Fruit fly (Drosophila melanogaster): ENCODE results near the gene ro.

Gene ro

dm6 chr3R:26876432-26876831 lies 4.5 kb downstream of the ro start, which contains the start of gene CG5500 (continued):
- peak; percentile 59 for TF ChIP-seq unc-4 (GFP tag; IDR thresholded peaks at IDR 0.05; ENCODE audit: partially characterized antibody)
- peak; percentile 41 for TF ChIP-seq CG8924 (tag; optimal IDR thresholded peaks at IDR 0.05)
- TF ChIP-seq CG1603 (tag; optimal IDR thresholded peaks at IDR 0.05) = peak; percentile 51
- peak; percentile 50 for TF ChIP-seq pzg (GFP tag; optimal IDR thresholded peaks at IDR 0.05)
- peak; percentile 93 for TF ChIP-seq phol (tag; optimal IDR thresholded peaks at IDR 0.05)
- TF ChIP-seq CG8290 (GFP tag; optimal IDR thresholded peaks at IDR 0.05) = peak; percentile 8
- TF ChIP-seq CG8290 (tag; optimal IDR thresholded peaks at IDR 0.05) = peak in 1 of 2 experiments; percentile 32
- TF ChIP-seq Opbp (GFP tag; IDR thresholded peaks at IDR 0.05; ENCODE audit: partially characterized antibody) = peak; percentile 45; the same call in 1 of the 3 replicates
- TF ChIP-seq CG34376 (GFP tag; optimal IDR thresholded peaks at IDR 0.05) = peak; percentile 6
- TF ChIP-seq CG4617 (GFP tag; optimal IDR thresholded peaks at IDR 0.05; ENCODE audit: borderline replicate concordance) = peak; percentile 19
- TF ChIP-seq jing (GFP tag; optimal IDR thresholded peaks at IDR 0.05) = no peak
- TF ChIP-seq CG2712 (tag; optimal IDR thresholded peaks at IDR 0.05) = peak; percentile 2
- TF ChIP-seq Med (GFP tag) = peak; percentile 84
- peak; percentile 57 for TF ChIP-seq Dref (GFP tag; IDR thresholded peaks at IDR 0.05)
- peak; percentile 10; the same call in 3 of the 4 replicates for TF ChIP-seq Dll (GFP tag; IDR thresholded peaks at IDR 0.05; ENCODE audit: partially characterized antibody)
- peak; percentile 29 for TF ChIP-seq CG2678 (tag; optimal IDR thresholded peaks at IDR 0.05)
- TF ChIP-seq MESR4 (GFP tag; optimal IDR thresholded peaks at IDR 0.05) = peak; percentile 52
- peak; percentile 63 for TF ChIP-seq grn (GFP tag; optimal IDR thresholded peaks at IDR 0.05)
- peak; percentile 23 for TF ChIP-seq trem (tag; optimal IDR thresholded peaks at IDR 0.05)
- TF ChIP-seq CG12659 (GFP tag; optimal IDR thresholded peaks at IDR 0.05) = peak; percentile 24
- TF ChIP-seq hbn (GFP tag; IDR thresholded peaks at IDR 0.05; ENCODE audit: partially characterized antibody) = peak; percentile 54
- peak; percentile 26 for TF ChIP-seq PHDP (tag; optimal IDR thresholded peaks at IDR 0.05)
- peak; percentile 29 for TF ChIP-seq gro (GFP tag; optimal IDR thresholded peaks at IDR 0.05)
- peak; percentile 30 for TF ChIP-seq CG17568 (GFP tag; optimal IDR thresholded peaks at IDR 0.05)
- TF ChIP-seq Bgb (GFP tag; IDR thresholded peaks at IDR 0.05; ENCODE audit: partially characterized antibody) = peak; percentile 39; the same call in 1 of the 2 replicates
- TF ChIP-seq Ets97D (GFP tag; optimal IDR thresholded peaks at IDR 0.05) = peak; percentile 13
- no peak for TF ChIP-seq caup (GFP tag; optimal IDR thresholded peaks at IDR 0.05; ENCODE audit: severe bottlenecking)
- no peak for TF ChIP-seq cad (GFP tag; optimal IDR thresholded peaks at IDR 0.05)
- peak; percentile 64 for TF ChIP-seq Dp (GFP tag; optimal IDR thresholded peaks at IDR 0.05)
- TF ChIP-seq Doc3 (GFP tag; IDR thresholded peaks at IDR 0.05; ENCODE audit: partially characterized antibody) = peak; percentile 63
- peak; percentile 6 for TF ChIP-seq CG17829 (tag; optimal IDR thresholded peaks at IDR 0.05)

- TF ChIP-seq MESR4 (GFP tag; optimal IDR thresholded peaks at IDR 0.05) (peak; percentile 97), gcm (GFP tag; optimal IDR thresholded peaks at IDR 0.05) (peak; percentile 48), CG2116 (GFP tag; optimal IDR thresholded peaks at IDR 0.05) (peak; percentile 56), Eip74EF (GFP tag; optimal IDR thresholded peaks at IDR 0.05) (peak in 1 of 2 experiments; percentile 66), CG4328 (GFP tag; optimal IDR thresholded peaks at IDR 0.05) (peak; percentile 39), CG6272 (GFP tag; IDR thresholded peaks at IDR 0.05) (peak; percentile 70), CG3847 (GFP tag; IDR thresholded peaks at IDR 0.05) (peak; percentile 74), Abd-B (GFP tag; optimal IDR thresholded peaks at IDR 0.05) (no peak), CG11085 (GFP tag; IDR thresholded peaks at IDR 0.05) (peak; percentile 61; the same call in 1 of the 2 replicates), crp (GFP tag; optimal IDR thresholded peaks at IDR 0.05) (peak in 1 of 2 experiments; percentile 55), CG6813 (GFP tag; optimal IDR thresholded peaks at IDR 0.05) (peak; percentile 19), Hey (tag; optimal IDR thresholded peaks at IDR 0.05) (peak; percentile 15), lab (GFP tag; optimal IDR thresholded peaks at IDR 0.05) (peak; percentile 71), Six4 (GFP tag; optimal IDR thresholded peaks at IDR 0.05) (peak; percentile 38), Asciz (GFP tag; optimal IDR thresholded peaks at IDR 0.05) (peak; percentile 8), mam (GFP tag; optimal IDR thresholded peaks at IDR 0.05) (peak; percentile 80), CG7928 (GFP tag; optimal IDR thresholded peaks at IDR 0.05) (peak; percentile 23), Doc2 (GFP tag; IDR thresholded peaks at IDR 0.05) (no peak), bigmax (GFP tag; optimal IDR thresholded peaks at IDR 0.05) (no peak)
Measured at dm6 chr3R:26875544-26876027, 5.4 kb downstream of the ro start, which contains the start of gene Rb97D. TSS of gene Rb97D (minus strand) at chr3R:26875742.

Data from whole organism, embryonic.